Fruit fly (Drosophila melanogaster) whole organism, pupa: Measurements from ENCODE around the gene nac.

Experiments
- CG13204 ChIP-seq: fragments of 200-800 bp; sonication (Bioruptor generic); optimal IDR thresholded peaks from 2 replicates; lab custom pipeline; 2018; ENCODE audit warnings: missing biosample characterization, mild to moderate bottlenecking, missing genetic modification characterization, moderate library complexity
- Pif1A ChIP-seq: fragments of 200-800 bp; sonication (Bioruptor generic); optimal IDR thresholded peaks from 3 replicates; lab custom pipeline; 2016; ENCODE audit warnings: missing biosample characterization, missing genetic modification characterization
- fd96Ca ChIP-seq: fragments of 200-800 bp; sonication (Bioruptor generic); IDR thresholded peaks from 3 replicates; pipeline ENCODE4 v1.3.6; 2022; ENCODE audit warnings: missing biosample characterization, missing genetic modification characterization
- gl ChIP-seq: fragments of 200-800 bp; sonication (Bioruptor generic); optimal IDR thresholded peaks from 2 replicates; lab custom pipeline; 2018; ENCODE audit warnings: missing biosample characterization, mild to moderate bottlenecking, missing genetic modification characterization

DNA sequence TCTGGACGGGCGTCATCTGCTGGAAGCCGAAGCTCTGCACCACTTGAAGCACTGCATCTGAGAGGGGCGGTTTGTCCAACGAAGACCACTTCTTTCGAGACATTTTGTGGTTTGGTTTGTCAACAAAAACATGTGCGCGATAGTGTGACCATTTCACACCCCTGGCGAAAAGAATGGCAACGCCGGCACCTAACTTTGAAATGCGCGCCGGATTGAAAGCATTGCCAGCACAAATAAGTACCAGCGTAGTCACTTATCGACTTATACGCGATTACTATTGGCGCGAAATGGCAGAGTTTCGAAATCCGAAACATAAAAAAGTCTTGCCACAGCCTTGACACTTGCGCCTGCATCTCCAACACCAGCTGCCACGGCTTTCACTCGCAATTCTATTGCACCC is 34.1 kb downstream of the nac start, which contains the start of gene CG9630:
- TF ChIP-seq Pif1A (GFP tag; lab: Kevin White, UChicago) (no peak), CG13204 (GFP tag; lab: Kevin White, UChicago) (no peak), gl (tag; lab: Kevin White, UChicago) (no peak), fd96Ca (GFP tag; lab: Robert Waterston, UW) (no peak)
